Fruit fly (Drosophila melanogaster) whole organism, embryonic: ENCODE data around the gene CG42495.

Source experiments
- CG10431 ChIP-seq: fragments of 200-800 bp; sonication (Bioruptor generic); optimal IDR thresholded peaks from 3 replicates; lab custom pipeline; 2018; ENCODE audit warnings: missing biosample characterization, mild to moderate bottlenecking, missing genetic modification characterization
- CG10654 ChIP-seq: fragments of 200-800 bp; sonication (Bioruptor generic); optimal IDR thresholded peaks from 2 replicates; lab custom pipeline; 2016; ENCODE audit warnings: missing biosample characterization, missing genetic modification characterization
- CG10979 ChIP-seq: fragments of 200-800 bp; sonication (Bioruptor generic); optimal IDR thresholded peaks from 2 replicates; lab custom pipeline; 2018; ENCODE audit warnings: missing biosample characterization, mild to moderate bottlenecking, missing genetic modification characterization, moderate library complexity
- CG11504 ChIP-seq: fragments of 200-800 bp; sonication (Bioruptor generic); optimal IDR thresholded peaks from 3 replicates; lab custom pipeline; 2019; ENCODE audit warnings: missing biosample characterization, mild to moderate bottlenecking, missing genetic modification characterization, moderate library complexity
- CG11695 ChIP-seq: fragments of 200-800 bp; sonication (Bioruptor generic); IDR thresholded peaks from 3 replicates; pipeline ENCODE4 v1.3.6; 2022; ENCODE audit warnings: missing biosample characterization, missing genetic modification characterization
- CG12155 ChIP-seq: fragments of 200-800 bp; sonication (Bioruptor generic); optimal IDR thresholded peaks from 3 replicates; lab custom pipeline; 2016; ENCODE audit warnings: missing biosample characterization, missing genetic modification characterization
- CG13894 ChIP-seq: fragments of 200-800 bp; sonication (Bioruptor generic); optimal IDR thresholded peaks from 3 replicates; lab custom pipeline; 2018; ENCODE audit warnings: missing biosample characterization, mild to moderate bottlenecking, missing genetic modification characterization, moderate library complexity
- CG14050 ChIP-seq: fragments of 200-800 bp; sonication (Bioruptor generic); IDR thresholded peaks from 3 replicates; pipeline ENCODE4 v1.3.6; 2022; ENCODE audit warnings: missing biosample characterization, missing genetic modification characterization
- CG14710 ChIP-seq: fragments of 200-800 bp; sonication (Bioruptor generic); optimal IDR thresholded peaks from 3 replicates; lab custom pipeline; 2019; ENCODE audit warnings: missing biosample characterization, mild to moderate bottlenecking, missing genetic modification characterization, moderate library complexity
- CG14860 ChIP-seq: fragments of 200-800 bp; sonication (Bioruptor generic); IDR thresholded peaks from 3 replicates; pipeline ENCODE4 v1.3.6; 2022; ENCODE audit warnings: missing biosample characterization, missing genetic modification characterization; ENCODE audit not compliant: partially characterized antibody
- CG16815 ChIP-seq: fragments of 200-800 bp; sonication (Bioruptor generic); optimal IDR thresholded peaks from 3 replicates; lab custom pipeline; 2017; ENCODE audit warnings: missing biosample characterization, mild to moderate bottlenecking, missing genetic modification characterization
- CG1792 ChIP-seq: fragments of 200-800 bp; sonication (Bioruptor generic); optimal IDR thresholded peaks from 2 replicates; lab custom pipeline; 2016; ENCODE audit warnings: missing biosample characterization, missing genetic modification characterization
- CG18764 ChIP-seq: fragments of 200-800 bp; sonication (Bioruptor generic); optimal IDR thresholded peaks from 3 replicates; lab custom pipeline; 2016; ENCODE audit warnings: missing biosample characterization, missing genetic modification characterization
- CG2678 ChIP-seq: fragments of 200-800 bp; sonication (Bioruptor generic); optimal IDR thresholded peaks from 3 replicates; lab custom pipeline; 2019; ENCODE audit warnings: missing biosample characterization, mild to moderate bottlenecking, missing genetic modification characterization, moderate library complexity
- CG32767 ChIP-seq: fragments of 200-800 bp; sonication (Bioruptor generic); IDR thresholded peaks from 2 replicates; pipeline ENCODE4 v1.3.6; 2022; ENCODE audit warnings: missing biosample characterization, missing genetic modification characterization
- CG3407 ChIP-seq: fragments of 200-800 bp; sonication (Bioruptor generic); optimal IDR thresholded peaks from 2 replicates; lab custom pipeline; 2018; ENCODE audit warnings: missing biosample characterization, mild to moderate bottlenecking, missing genetic modification characterization
- CG6689 ChIP-seq: fragments of 200-800 bp; sonication (Bioruptor generic); IDR thresholded peaks from 2 replicates; pipeline ENCODE4 v1.3.6; 2022; ENCODE audit warnings: missing biosample characterization, missing genetic modification characterization
- CG8089 ChIP-seq: fragments of 200-800 bp; sonication (Bioruptor generic); optimal IDR thresholded peaks from 3 replicates; lab custom pipeline; 2016; ENCODE audit warnings: missing biosample characterization, missing genetic modification characterization
- CG8924 ChIP-seq: fragments of 200-800 bp; optimal IDR thresholded peaks from 3 replicates; lab custom pipeline; 2019; ENCODE audit warnings: missing biosample characterization, mild to moderate bottlenecking, missing genetic modification characterization, moderate library complexity
- CG9437 ChIP-seq: fragments of 200-800 bp; sonication (Bioruptor generic); optimal IDR thresholded peaks from 2 replicates; lab custom pipeline; 2018; ENCODE audit warnings: missing biosample characterization, mild to moderate bottlenecking, missing genetic modification characterization
- Dek ChIP-seq: fragments of 200-800 bp; sonication (Bioruptor generic); optimal IDR thresholded peaks from 3 replicates; lab custom pipeline; 2019; ENCODE audit warnings: missing biosample characterization, mild to moderate bottlenecking, missing genetic modification characterization, moderate library complexity
- Dp ChIP-seq: fragments of 200-800 bp; sonication (Bioruptor generic); optimal IDR thresholded peaks from 2 replicates; lab custom pipeline; 2018; ENCODE audit warnings: missing biosample characterization, mild to moderate bottlenecking, missing genetic modification characterization, moderate library complexity
- Drgx ChIP-seq: fragments of 200-800 bp; sonication (Bioruptor generic); IDR thresholded peaks from 2 replicates; pipeline ENCODE4 v1.3.6; 2022; ENCODE audit warnings: missing biosample characterization, missing genetic modification characterization
- MESR4 ChIP-seq: fragments of 200-800 bp; sonication (Bioruptor generic); optimal IDR thresholded peaks from 2 replicates; lab custom pipeline; 2018; ENCODE audit warnings: missing biosample characterization, mild to moderate bottlenecking, missing genetic modification characterization, moderate library complexity
- Mes4 ChIP-seq: fragments of 200-800 bp; sonication (Bioruptor generic); optimal IDR thresholded peaks from 2 replicates; lab custom pipeline; 2016; ENCODE audit warnings: missing biosample characterization, missing genetic modification characterization
- Optix ChIP-seq: fragments of 200-800 bp; sonication (Bioruptor generic); IDR thresholded peaks from 3 replicates; pipeline ENCODE4 v1.3.6; 2022; ENCODE audit warnings: missing biosample characterization, missing genetic modification characterization
- Ptx1 ChIP-seq: fragments of 200-800 bp; sonication (Bioruptor generic); IDR thresholded peaks from 2 replicates; pipeline ENCODE4 v1.3.6; 2022; ENCODE audit warnings: missing biosample characterization, missing genetic modification characterization
- Side ChIP-seq: fragments of 200-800 bp; sonication (Bioruptor generic); optimal IDR thresholded peaks from 2 replicates; lab custom pipeline; 2016; ENCODE audit warnings: missing biosample characterization, missing genetic modification characterization
- Sry-β ChIP-seq: fragments of 200-800 bp; sonication (Bioruptor generic); optimal IDR thresholded peaks from 2 replicates; lab custom pipeline; 2018; ENCODE audit warnings: missing biosample characterization, mild to moderate bottlenecking, missing genetic modification characterization, moderate library complexity
- Trl ChIP-seq, 3 experiments: fragments of >200 bp in 2 of 3; fragments of 200-800 bp in 1 of 3; sonication (Bioruptor generic) in 1 of 3; optimal IDR thresholded peaks; 2 replicates in 1 of 3; 3 replicates in 2 of 3; lab custom pipeline; 2016 to 2017; ENCODE audit warnings: missing biosample characterization in 1 of 3, missing genetic modification characterization in 1 of 3
- caup ChIP-seq: fragments of 200-800 bp; sonication (Bioruptor generic); optimal IDR thresholded peaks from 3 replicates; lab custom pipeline; 2017; ENCODE audit warnings: missing biosample characterization, mild to moderate bottlenecking, missing genetic modification characterization, moderate library complexity; ENCODE audit not compliant: severe bottlenecking
- chinmo ChIP-seq: fragments of 200-800 bp; sonication (Bioruptor generic); IDR thresholded peaks from 4 replicates; pipeline ENCODE4 v1.3.6; 2022; ENCODE audit warnings: missing biosample characterization, missing genetic modification characterization; ENCODE audit not compliant: partially characterized antibody
- exex ChIP-seq: fragments of 200-800 bp; sonication (Bioruptor generic); optimal IDR thresholded peaks from 4 replicates; lab custom pipeline; 2018; ENCODE audit warnings: missing biosample characterization, mild to moderate bottlenecking, missing genetic modification characterization, moderate library complexity
- ftz-f1 ChIP-seq: fragments of 200-800 bp; sonication (Bioruptor generic); optimal IDR thresholded peaks from 2 replicates; lab custom pipeline; 2016; ENCODE audit warnings: missing biosample characterization, missing genetic modification characterization
- h ChIP-seq: fragments of >200 bp; optimal IDR thresholded peaks from 2 replicates; lab custom pipeline; 2017
- ham ChIP-seq: fragments of 200-800 bp; sonication (Bioruptor generic); IDR thresholded peaks from 2 replicates; pipeline ENCODE4 v1.3.6; 2022; ENCODE audit warnings: missing biosample characterization, missing genetic modification characterization
- ind ChIP-seq: fragments of 200-800 bp; sonication (Bioruptor generic); optimal IDR thresholded peaks from 3 replicates; lab custom pipeline; 2016; ENCODE audit warnings: missing biosample characterization, missing genetic modification characterization
- jumu ChIP-seq: fragments of 200-800 bp; sonication (Bioruptor generic); optimal IDR thresholded peaks from 3 replicates; lab custom pipeline; 2016; ENCODE audit warnings: missing biosample characterization, missing genetic modification characterization
- ken ChIP-seq: fragments of 200-800 bp; sonication (Bioruptor generic); IDR thresholded peaks from 3 replicates; pipeline ENCODE4 v1.3.6; 2022; ENCODE audit warnings: missing biosample characterization, missing genetic modification characterization
- kni ChIP-seq: fragments of 200-800 bp; sonication (Bioruptor generic); optimal IDR thresholded peaks from 3 replicates; lab custom pipeline; 2017; ENCODE audit warnings: mild to moderate bottlenecking, missing biosample characterization, missing genetic modification reagents, missing genetic modification characterization
- mam ChIP-seq: fragments of 200-800 bp; sonication (Bioruptor generic); optimal IDR thresholded peaks from 3 replicates; lab custom pipeline; 2016; ENCODE audit warnings: missing biosample characterization, missing genetic modification characterization
- nau ChIP-seq: fragments of 200-800 bp; sonication (Bioruptor generic); optimal IDR thresholded peaks from 3 replicates; lab custom pipeline; 2017; ENCODE audit warnings: missing biosample characterization, mild to moderate bottlenecking, missing genetic modification characterization, missing genetic modification reagents
- otp ChIP-seq: fragments of 200-800 bp; sonication (Bioruptor generic); IDR thresholded peaks from 3 replicates; pipeline ENCODE4, ENCODE4 v1.3.6; 2022; ENCODE audit warnings: missing biosample characterization, missing genetic modification characterization
- pan ChIP-seq, 4 experiments: fragments of >200 bp in 3 of 4; fragments of 200-800 bp in 1 of 4; sonication (Bioruptor generic) in 1 of 4; optimal IDR thresholded peaks in 3 of 4; IDR thresholded peaks in 1 of 4; 2 replicates each; pipeline versions ENCODE4 v1.3.6 to Lab custom; 2017 to 2022; ENCODE audit warnings: missing biosample characterization in 2 of 4, missing genetic modification characterization in 2 of 4, mixed read lengths in 1 of 4
- sr ChIP-seq: fragments of 200-800 bp; sonication (Bioruptor generic); IDR thresholded peaks from 3 replicates; pipeline ENCODE4 v1.3.6; 2022; ENCODE audit warnings: missing biosample characterization, missing genetic modification characterization
- sug ChIP-seq: fragments of 200-800 bp; optimal IDR thresholded peaks from 2 replicates; lab custom pipeline; 2019; ENCODE audit warnings: missing biosample characterization, mild to moderate bottlenecking, missing genetic modification characterization, moderate library complexity
- trem ChIP-seq: fragments of 200-800 bp; optimal IDR thresholded peaks from 3 replicates; lab custom pipeline; 2019; ENCODE audit warnings: missing biosample characterization, mild to moderate bottlenecking, missing genetic modification characterization, moderate library complexity
- tup ChIP-seq: fragments of 200-800 bp; sonication (Bioruptor generic); optimal IDR thresholded peaks from 2 replicates; lab custom pipeline; 2016; ENCODE audit warnings: missing biosample characterization, mild to moderate bottlenecking, missing genetic modification characterization, moderate library complexity
- unc-4 ChIP-seq: fragments of 200-800 bp; sonication (Bioruptor generic); IDR thresholded peaks from 2 replicates; pipeline ENCODE4 v1.3.6; 2022; ENCODE audit warnings: missing biosample characterization, missing genetic modification characterization; ENCODE audit not compliant: partially characterized antibody
- unpg ChIP-seq: fragments of 200-800 bp; sonication (Bioruptor generic); optimal IDR thresholded peaks from 3 replicates; lab custom pipeline; 2018; ENCODE audit warnings: missing biosample characterization, mild to moderate bottlenecking, missing genetic modification characterization, moderate library complexity

The CG42495 gene

DNA sequence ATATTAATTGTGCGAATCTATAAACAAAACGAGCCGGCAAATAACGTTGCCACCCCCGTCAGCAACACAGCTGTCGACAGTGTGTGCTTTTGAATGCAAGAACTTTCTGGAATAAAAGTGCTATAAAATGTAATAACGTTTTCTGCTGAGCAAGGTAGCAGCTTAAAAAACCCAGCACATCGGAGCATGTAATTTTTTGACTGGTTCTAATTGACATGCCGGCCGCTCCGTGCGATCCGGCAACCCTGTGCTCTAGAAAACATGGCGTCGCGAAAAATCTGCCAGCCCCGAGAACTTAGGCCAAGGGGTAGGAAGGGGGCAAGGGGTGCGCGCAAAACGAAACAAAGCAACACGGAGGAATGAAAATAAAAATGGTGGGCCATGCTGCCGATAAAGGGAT is 5.0 kb downstream of the CG42495 start (continued):
- TF ChIP-seq caup (GFP tag; lab: Kevin White, UChicago) (peak; percentile 0), ind (GFP tag; lab: Kevin White, UChicago) (peak; percentile 40), h (lab: Kevin White, UChicago) (no peak), CG11504 (peak; percentile 50), unpg (peak; percentile 16), Sry-β (GFP tag; lab: Kevin White, UChicago) (no peak), CG14860 (GFP tag; lab: Robert Waterston, UW) (no peak), ham (GFP tag; lab: Robert Waterston, UW) (no peak), CG1792 (GFP tag; lab: Kevin White, UChicago) (no peak), CG32767 (GFP tag; lab: Robert Waterston, UW) (no peak), mam (GFP tag; lab: Kevin White, UChicago) (peak; percentile 32), exex (tag; lab: Kevin White, UChicago) (peak; percentile 8), CG6689 (GFP tag; lab: Robert Waterston, UW) (no peak), kni (GFP tag; lab: Kevin White, UChicago) (peak; percentile 42), CG11695 (no peak), nau (no peak), MESR4 (no peak), ftz-f1 (GFP tag; lab: Kevin White, UChicago) (peak; percentile 51), CG8089 (no peak), sr (GFP tag; lab: Robert Waterston, UW) (no peak), CG13894 (no peak), CG2678 (tag; lab: Kevin White, UChicago) (no peak), Dp (no peak), CG10431 (GFP tag; lab: Kevin White, UChicago) (no peak), tup (GFP tag; lab: Kevin White, UChicago) (no peak), CG12155 (GFP tag; lab: Kevin White, UChicago) (no peak), Optix (GFP tag; lab: Robert Waterston, UW) (no peak), otp (GFP tag; lab: Robert Waterston, UW) (no peak), CG14710 (peak; percentile 9), chinmo (GFP tag; lab: Robert Waterston, UW) (no peak), Ptx1 (no peak), ken (GFP tag; lab: Robert Waterston, UW) (no peak), Dek (tag; lab: Kevin White, UChicago) (no peak), Drgx (GFP tag; lab: Robert Waterston, UW) (peak; percentile 36; the same call in 1 of the 2 replicates), CG14050 (GFP tag; lab: Robert Waterston, UW) (no peak), sug (tag; lab: Kevin White, UChicago) (peak; percentile 9), Side (no peak), unc-4 (GFP tag; lab: Robert Waterston, UW) (0 out of 2 replicates have a peak, but pooled peaks have one; percentile 11), CG8924 (peak; percentile 3), trem (tag; lab: Kevin White, UChicago) (peak; percentile 55), pan (optimal IDR thresholded peaks at IDR 0.05; lab: Kevin White, UChicago) (no peak), pan (GFP tag; optimal IDR thresholded peaks at IDR 0.05 in 1 of 2, IDR thresholded peaks at IDR 0.05 in 1 of 2) (peak in 1 of 2 experiments; percentile 30), Trl (optimal IDR thresholded peaks at IDR 0.05; lab: Kevin White, UChicago) (no peak), Trl (GFP tag; optimal IDR thresholded peaks at IDR 0.05; lab: Kevin White, UChicago) (peak; percentile 43), CG3407 (GFP tag; lab: Kevin White, UChicago) (no peak), CG9437 (GFP tag; lab: Kevin White, UChicago) (no peak), jumu (no peak), CG10979 (tag; lab: Kevin White, UChicago) (no peak), CG16815 (GFP tag; lab: Kevin White, UChicago) (no peak), CG10654 (GFP tag; lab: Kevin White, UChicago) (no peak), CG18764 (no peak), Mes4 (no peak)
